Fruit fly (Drosophila melanogaster) whole organism, pupa: ENCODE data around the gene Cep135.

ENCODE experiments used
- CG13204 ChIP-seq: fragments of 200-800 bp; sonication (Bioruptor generic); optimal IDR thresholded peaks from 2 replicates; lab custom pipeline; 2018; ENCODE audit warnings: missing biosample characterization, mild to moderate bottlenecking, missing genetic modification characterization, moderate library complexity
- CG34367 ChIP-seq: fragments of 200-800 bp; sonication (Bioruptor generic); optimal IDR thresholded peaks from 2 replicates; lab custom pipeline; 2018; ENCODE audit warnings: missing biosample characterization, mild to moderate bottlenecking, missing genetic modification characterization
- Snoo ChIP-seq: fragments of 200-800 bp; sonication (Bioruptor generic); optimal IDR thresholded peaks from 3 replicates; lab custom pipeline; 2017; ENCODE audit warnings: missing biosample characterization, mild to moderate bottlenecking, missing genetic modification characterization, inconsistent platforms

DNA sequence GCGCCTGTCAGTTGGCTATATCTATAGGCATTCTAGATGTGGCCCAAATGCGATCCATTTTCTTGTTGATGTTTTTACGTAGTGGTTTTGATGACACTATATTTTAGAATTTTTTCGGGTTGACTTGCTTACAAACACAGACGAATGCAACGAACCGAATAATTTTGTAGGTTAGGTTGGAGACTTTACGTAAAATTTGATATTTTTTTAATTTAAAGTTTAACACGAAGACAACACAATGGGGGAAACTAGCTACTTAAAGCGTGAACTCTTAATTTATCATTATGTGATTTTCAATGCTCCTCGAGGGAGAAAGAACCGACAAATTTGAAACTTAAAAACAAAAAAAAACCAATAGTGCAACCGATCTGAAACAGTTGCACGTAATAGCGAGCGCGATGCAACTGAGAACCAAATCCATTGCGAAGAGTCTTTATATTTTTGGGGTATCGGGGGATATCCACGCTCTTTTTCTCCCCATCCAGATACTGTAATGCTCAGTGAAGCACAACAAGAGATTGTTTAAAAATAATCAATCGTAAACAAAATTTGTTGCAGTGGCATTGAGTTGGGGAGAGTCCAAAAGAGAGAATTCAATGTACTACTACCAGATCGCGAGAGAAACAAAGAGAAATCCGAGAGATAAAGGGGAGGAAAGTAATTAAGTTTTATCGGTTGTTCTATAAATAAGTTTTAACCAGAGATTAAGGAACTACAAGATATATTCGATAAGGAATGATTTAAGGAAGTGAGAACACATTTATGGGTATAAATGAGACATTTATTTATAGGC lies 26.5 kb upstream of the Cep135 start:
- TF ChIP-seq CG34367 (no peak), CG13204 (GFP tag; lab: Kevin White, UChicago) (no peak), Snoo (tag; lab: Kevin White, UChicago) (no peak)
